Fruit fly (Drosophila melanogaster) whole organism, pupa: Measurements from ENCODE around the gene CG17593.

Experiments
- CG10348 ChIP-seq: fragments of 200-800 bp; sonication (Bioruptor generic); IDR thresholded peaks from 2 replicates; pipeline ENCODE4 v1.3.6; 2022; ENCODE audit warnings: missing biosample characterization, missing genetic modification characterization
- CG12605 ChIP-seq: fragments of 200-800 bp; sonication (Bioruptor generic); IDR thresholded peaks from 2 replicates; pipeline ENCODE4 v1.3.6; 2022; ENCODE audit warnings: missing biosample characterization, missing genetic modification characterization
- CG13204 ChIP-seq: fragments of 200-800 bp; sonication (Bioruptor generic); optimal IDR thresholded peaks from 2 replicates; lab custom pipeline; 2018; ENCODE audit warnings: missing biosample characterization, mild to moderate bottlenecking, missing genetic modification characterization, moderate library complexity
- CG14655 ChIP-seq: fragments of 200-800 bp; sonication (Bioruptor generic); optimal IDR thresholded peaks from 3 replicates; lab custom pipeline; 2017; ENCODE audit warnings: mild to moderate bottlenecking, missing biosample characterization, missing genetic modification reagents, missing genetic modification characterization
- CG15710 ChIP-seq: fragments of 200-800 bp; sonication (Bioruptor generic); optimal IDR thresholded peaks from 2 replicates; lab custom pipeline; 2018; ENCODE audit warnings: missing biosample characterization, mild to moderate bottlenecking, missing genetic modification characterization, moderate library complexity
- CG17806 ChIP-seq: fragments of 200-800 bp; sonication (Bioruptor generic); optimal IDR thresholded peaks from 2 replicates; lab custom pipeline; 2018; ENCODE audit warnings: missing biosample characterization, mild to moderate bottlenecking, missing genetic modification characterization, moderate library complexity
- CG32121 ChIP-seq: fragments of 200-800 bp; sonication (Bioruptor generic); IDR thresholded peaks from 2 replicates; pipeline ENCODE4 v1.3.6; 2022; ENCODE audit warnings: missing biosample characterization, missing genetic modification characterization
- CG34367 ChIP-seq: fragments of 200-800 bp; sonication (Bioruptor generic); optimal IDR thresholded peaks from 2 replicates; lab custom pipeline; 2018; ENCODE audit warnings: missing biosample characterization, mild to moderate bottlenecking, missing genetic modification characterization
- CG4496 ChIP-seq: fragments of 200-800 bp; sonication (Bioruptor generic); IDR thresholded peaks from 3 replicates; pipeline ENCODE4 v1.3.6; 2022; ENCODE audit warnings: missing biosample characterization, missing genetic modification characterization
- CG8159 ChIP-seq: fragments of 200-800 bp; sonication (Bioruptor generic); optimal IDR thresholded peaks from 3 replicates; lab custom pipeline; 2018; ENCODE audit warnings: missing biosample characterization, mild to moderate bottlenecking, missing genetic modification characterization, moderate library complexity
- CG8301 ChIP-seq: fragments of 200-800 bp; sonication (Bioruptor generic); optimal IDR thresholded peaks from 2 replicates; lab custom pipeline; 2018; ENCODE audit warnings: missing biosample characterization, mild to moderate bottlenecking, missing genetic modification characterization
- CG9948 ChIP-seq: fragments of 200-800 bp; sonication (Bioruptor generic); optimal IDR thresholded peaks from 2 replicates; lab custom pipeline; 2018; ENCODE audit warnings: missing biosample characterization, mild to moderate bottlenecking, missing genetic modification characterization, moderate library complexity
- D1 ChIP-seq: fragments of 200-800 bp; sonication (Bioruptor generic); optimal IDR thresholded peaks from 2 replicates; lab custom pipeline; 2018; ENCODE audit warnings: missing biosample characterization, mild to moderate bottlenecking, missing genetic modification characterization, moderate library complexity
- EcR ChIP-seq: fragments of 200-800 bp; sonication (Bioruptor generic); optimal IDR thresholded peaks from 3 replicates; lab custom pipeline; 2019; ENCODE audit warnings: missing biosample characterization, missing genetic modification characterization, mild to moderate bottlenecking, moderate library complexity, missing genetic modification reagents
- Pif1A ChIP-seq: fragments of 200-800 bp; sonication (Bioruptor generic); optimal IDR thresholded peaks from 3 replicates; lab custom pipeline; 2016; ENCODE audit warnings: missing biosample characterization, missing genetic modification characterization
- Pif1B ChIP-seq: fragments of 200-800 bp; sonication (Bioruptor generic); optimal IDR thresholded peaks from 3 replicates; lab custom pipeline; 2016; ENCODE audit warnings: missing biosample characterization, missing genetic modification characterization
- Snoo ChIP-seq: fragments of 200-800 bp; sonication (Bioruptor generic); optimal IDR thresholded peaks from 3 replicates; lab custom pipeline; 2017; ENCODE audit warnings: missing biosample characterization, mild to moderate bottlenecking, missing genetic modification characterization, inconsistent platforms
- fd96Ca ChIP-seq: fragments of 200-800 bp; sonication (Bioruptor generic); IDR thresholded peaks from 3 replicates; pipeline ENCODE4 v1.3.6; 2022; ENCODE audit warnings: missing biosample characterization, missing genetic modification characterization
- gl ChIP-seq: fragments of 200-800 bp; sonication (Bioruptor generic); optimal IDR thresholded peaks from 2 replicates; lab custom pipeline; 2018; ENCODE audit warnings: missing biosample characterization, mild to moderate bottlenecking, missing genetic modification characterization
- rn ChIP-seq: fragments of 200-800 bp; sonication (Bioruptor generic); IDR thresholded peaks from 2 replicates; pipeline ENCODE4 v1.3.6; 2022; ENCODE audit warnings: missing biosample characterization, missing genetic modification characterization

Gene CG17593

dm6 chr2L:3507209-3508164 lies 7.2 kb upstream of the CG17593 start, which contains the start of gene tim:
Gene tim, minus strand, starts transcription at chr2L:3508119.
- TF ChIP-seq Pif1A (GFP tag; lab: Kevin White, UChicago), result no peak
- no peak for TF ChIP-seq CG13204 (GFP tag; lab: Kevin White, UChicago)
- peak; percentile 41; the same call in 1 of the 3 replicates for TF ChIP-seq fd96Ca (GFP tag; lab: Robert Waterston, UW)
- no peak for TF ChIP-seq CG15710
- TF ChIP-seq rn (GFP tag; lab: Robert Waterston, UW), result no peak
- TF ChIP-seq CG4496, result peak; percentile 46; the same call in 2 of the 3 replicates
- TF ChIP-seq Snoo, result no peak
- TF ChIP-seq CG17806 (tag; lab: Kevin White, UChicago), result no peak

dm6 chr2L:3510002-3510401 lies 4.7 kb upstream of the CG17593 start, which contains the start of gene CG31954:
Gene CG31954, minus strand, starts transcription at chr2L:3510102.
- no peak for TF ChIP-seq CG15710
- TF ChIP-seq, all 21 proteins: peak for 0

- TF ChIP-seq CG34367 (tag; lab: Kevin White, UChicago), result no peak
- no peak for TF ChIP-seq gl (tag; lab: Kevin White, UChicago)
- no peak for TF ChIP-seq CG12605 (GFP tag; lab: Robert Waterston, UW)
- TF ChIP-seq Pif1A (GFP tag; lab: Kevin White, UChicago), result no peak
- no peak for TF ChIP-seq Snoo
- no peak for TF ChIP-seq fd96Ca (GFP tag; lab: Robert Waterston, UW)
- TF ChIP-seq CG17806 (tag; lab: Kevin White, UChicago), result no peak
Measured at dm6 chr2L:3519551-3519950, 4.9 kb downstream of the CG17593 start, which contains the start of the genes CG3213 and CG8851. Gene CG3213, minus strand, starts transcription at chr2L:3519651. Gene CG8851, plus strand, starts transcription at chr2L:3519677.

- TF ChIP-seq CG10348 (GFP tag; lab: Robert Waterston, UW) (no peak), Pif1A (GFP tag; lab: Kevin White, UChicago) (no peak), EcR (GFP tag; lab: Kevin White, UChicago) (no peak), fd96Ca (GFP tag; lab: Robert Waterston, UW) (no peak), CG4496 (no peak), CG34367 (tag; lab: Kevin White, UChicago) (no peak), CG8301 (no peak), D1 (no peak), Pif1B (GFP tag; lab: Kevin White, UChicago) (no peak), CG12605 (GFP tag; lab: Robert Waterston, UW) (no peak)
Measured at dm6 chr2L:3523956-3524355, 9.3 kb downstream of the CG17593 start, which contains the start of gene Sr-CIV. Gene Sr-CIV, minus strand, starts transcription at chr2L:3524056.

- TF ChIP-seq rn (GFP tag; lab: Robert Waterston, UW) (no peak), CG12605 (GFP tag; lab: Robert Waterston, UW) (no peak), gl (tag; lab: Kevin White, UChicago) (no peak), Snoo (no peak)
Measured at dm6 chr2L:3524729-3525181, 10.1 kb downstream of the CG17593 start, which contains the start of gene CG8852. Gene CG8852, plus strand, starts transcription at chr2L:3525131.

dm6 chr2L:3530186-3530832 lies 15.6 kb downstream of the CG17593 start, which contains the start of the genes Spindly and IFT57:
Gene Spindly, minus strand, starts transcription at chr2L:3530317.
Gene IFT57, plus strand, starts transcription at chr2L:3530789.
- TF ChIP-seq CG8159 (tag; lab: Kevin White, UChicago) (no peak), CG34367 (tag; lab: Kevin White, UChicago) (no peak), Snoo (no peak), gl (tag; lab: Kevin White, UChicago) (no peak), CG8301 (no peak)
- TF ChIP-seq, all 21 proteins: peak for 0

dm6 chr2L:3532973-3533525 lies 18.4 kb downstream of the CG17593 start:
- 0 out of 2 replicates have a peak, but pooled peaks have one; percentile 15 for TF ChIP-seq CG12605 (GFP tag; lab: Robert Waterston, UW)
- TF ChIP-seq CG32121 (GFP tag; lab: Robert Waterston, UW), result no peak
- peak; percentile 22 for TF ChIP-seq CG17806 (tag; lab: Kevin White, UChicago)
- peak; percentile 61; the same call in 2 of the 3 replicates for TF ChIP-seq fd96Ca (GFP tag; lab: Robert Waterston, UW)
- peak; percentile 44 for TF ChIP-seq CG14655 (GFP tag; lab: Kevin White, UChicago)
- TF ChIP-seq CG8159 (tag; lab: Kevin White, UChicago), result peak; percentile 41
- TF ChIP-seq Snoo, result peak; percentile 10
- peak; percentile 21 for TF ChIP-seq CG15710
- TF ChIP-seq CG34367 (tag; lab: Kevin White, UChicago), result peak; percentile 23
- peak; percentile 57; the same call in 2 of the 3 replicates for TF ChIP-seq CG4496
- no peak for TF ChIP-seq Pif1B (GFP tag; lab: Kevin White, UChicago)
- TF ChIP-seq CG9948, result peak; percentile 29
- no peak for TF ChIP-seq Pif1A (GFP tag; lab: Kevin White, UChicago)
